Fruit fly (Drosophila melanogaster) Kc167 (cell line): ENCODE results near the gene Usp12-46.

Experiments
- Myc ChIP-seq: fragments of >200 bp; optimal IDR thresholded peaks from 2 replicates; lab custom pipeline; 2017; ENCODE audit warnings: missing external identifiers
- Sin3A ChIP-seq: fragments of >200 bp; optimal IDR thresholded peaks from 2 replicates; lab custom pipeline; 2018; ENCODE audit warnings: missing external identifiers
- h ChIP-seq: fragments of >200 bp; optimal IDR thresholded peaks from 3 replicates; lab custom pipeline; 2018; ENCODE audit warnings: missing external identifiers
- psq ChIP-seq: fragments of >200 bp; optimal IDR thresholded peaks from 2 replicates; lab custom pipeline; 2017; ENCODE audit warnings: missing external identifiers
- ttk ChIP-seq: sonication (Bioruptor generic); optimal IDR thresholded peaks from 2 replicates; lab custom pipeline; 2017; ENCODE audit warnings: missing external identifiers

- TF ChIP-seq ttk (lab: Kevin White, UChicago) (no peak), Sin3A (lab: Kevin White, UChicago) (no peak), psq (lab: Kevin White, UChicago) (no peak), Myc (no peak), h (no peak)
Observed at dm6 chr3R:22793953-22794352, 43.3 kb downstream of the Usp12-46 start.
